Fruit fly (Drosophila melanogaster) whole organism, adult: Measurements from ENCODE around the gene ND-B14.5B.

Source experiments
- CG11617 ChIP-seq: fragments of 200-800 bp; sonication (Bioruptor generic); optimal IDR thresholded peaks from 2 replicates; lab custom pipeline; 2017; ENCODE audit warnings: mild to moderate bottlenecking, missing biosample characterization, missing genetic modification reagents, missing genetic modification characterization
- CG12768 ChIP-seq: fragments of 200-800 bp; sonication (Bioruptor generic); optimal IDR thresholded peaks from 2 replicates; lab custom pipeline; 2017; ENCODE audit warnings: missing biosample characterization, missing genetic modification characterization, mild to moderate bottlenecking, moderate library complexity, missing genetic modification reagents
- CG7045 ChIP-seq: fragments of 200-800 bp; sonication (Bioruptor generic); optimal IDR thresholded peaks from 2 replicates; lab custom pipeline; 2017; ENCODE audit warnings: missing biosample characterization, mild to moderate bottlenecking, missing genetic modification characterization
- Clk ChIP-seq: fragments of 200-800 bp; sonication (Bioruptor generic); optimal IDR thresholded peaks from 2 replicates; lab custom pipeline; 2017; ENCODE audit warnings: missing biosample characterization, missing genetic modification characterization
- tj ChIP-seq: fragments of 200-800 bp; sonication (Bioruptor generic); optimal IDR thresholded peaks from 3 replicates; lab custom pipeline; 2017; ENCODE audit warnings: missing biosample characterization, mild to moderate bottlenecking, missing genetic modification characterization, moderate library complexity

dm6 chr2L:3119613-3120012, 26.0 kb downstream of the ND-B14.5B start:
- TF ChIP-seq CG11617 = no peak
- TF ChIP-seq Clk (GFP tag; lab: Kevin White, UChicago) = no peak
- no peak for TF ChIP-seq CG7045 (GFP tag; lab: Kevin White, UChicago)
- TF ChIP-seq tj (GFP tag; lab: Kevin White, UChicago) = no peak
- no peak for TF ChIP-seq CG12768 (GFP tag; lab: Kevin White, UChicago)
